Worm (Caenorhabditis elegans): ENCODE data around the gene nhr-128.

DNA sequence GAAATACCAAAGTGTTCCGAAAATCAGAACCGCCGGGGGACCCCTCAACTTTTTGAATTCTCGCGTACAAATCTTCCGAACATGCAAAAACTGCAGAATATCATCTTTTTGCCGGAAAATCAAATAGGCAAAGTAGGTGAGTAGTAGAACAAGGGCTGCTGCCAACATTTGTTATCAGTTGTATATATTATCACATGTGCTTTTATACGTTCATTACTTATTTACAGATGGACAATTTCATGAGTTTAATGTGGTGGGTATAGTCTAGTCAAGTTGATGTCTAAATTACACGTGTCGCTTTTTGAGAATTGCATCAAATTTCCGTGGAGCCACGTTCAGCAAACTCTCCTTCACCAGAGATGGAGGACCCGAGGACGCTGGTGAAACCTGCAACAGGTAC lies 20.6 kb upstream of the nhr-128 start, which contains the start of gene cyp-32B1:
- TF ChIP-seq flt-1 (GFP tag; IDR thresholded peaks at IDR 0.05): no peak
- no peak for TF ChIP-seq cog-1 (tag; optimal IDR thresholded peaks at IDR 0.05)
- TF ChIP-seq tab-1 (GFP tag; IDR thresholded peaks at IDR 0.05): no peak

All from whole organism, midembryonic.